Worm (Caenorhabditis elegans) whole organism, L4 larva: ENCODE data around the gene F08G12.5.
A peak's percentile ranks its signal among the peaks of the same experiment; 100 is the strongest.

Source experiments
- D1046.2 ChIP-seq: fragments of 200-800 bp; sonication (Bioruptor generic); IDR thresholded peaks from 2 replicates; pipeline ENCODE4 v1.3.6; 2022; ENCODE audit warnings: missing genetic modification characterization, missing compliant biosample characterization
- F10B5.3 ChIP-seq: sonication (generic microtip); optimal IDR thresholded peaks from 2 replicates; lab custom pipeline; 2016; ENCODE audit warnings: mild to moderate bottlenecking, missing genetic modification characterization, missing compliant biosample characterization
- F44E2.7 ChIP-seq: fragments of 200-800 bp; sonication (Bioruptor generic); IDR thresholded peaks from 2 replicates; pipeline ENCODE4 v2.1.2; 2022; ENCODE audit warnings: missing genetic modification characterization, missing compliant biosample characterization
- R02D3.7 ChIP-seq: fragments of 150-350 bp; sonication (generic microtip); optimal IDR thresholded peaks from 3 replicates; lab custom pipeline; 2014; ENCODE audit warnings: missing biosample characterization, missing genetic modification characterization
- T20F7.1 ChIP-seq: fragments of 200-800 bp; sonication (Bioruptor generic); optimal IDR thresholded peaks from 2 replicates; lab custom pipeline; 2018; ENCODE audit warnings: mild to moderate bottlenecking, missing genetic modification characterization, missing compliant biosample characterization
- Y5F2A.4 ChIP-seq: fragments of 200-800 bp; sonication (Bioruptor generic); optimal IDR thresholded peaks from 2 replicates; lab custom pipeline; 2018; ENCODE audit warnings: mild to moderate bottlenecking, missing genetic modification characterization, missing compliant biosample characterization
- ama-1 ChIP-seq: fragments of 150-350 bp; optimal IDR thresholded peaks from 2 replicates; lab custom pipeline; 2014; ENCODE audit warnings: inconsistent platforms, mixed read lengths
- ceh-20 ChIP-seq: fragments of 200-800 bp; sonication (Bioruptor generic); IDR thresholded peaks from 2 replicates; pipeline ENCODE4 v1.3.6; 2022; ENCODE audit warnings: missing genetic modification reagents, missing genetic modification characterization, missing compliant biosample characterization
- ceh-32 ChIP-seq: sonication (generic microtip); optimal IDR thresholded peaks from 2 replicates; lab custom pipeline; 2016; ENCODE audit warnings: mild to moderate bottlenecking, missing genetic modification characterization, missing compliant biosample characterization; ENCODE audit not compliant: poor library complexity
- ceh-82 ChIP-seq: sonication (generic microtip); optimal IDR thresholded peaks from 2 replicates; lab custom pipeline; 2017; ENCODE audit warnings: missing biosample characterization, missing genetic modification characterization
- daf-16 ChIP-seq, 3 experiments: sonication (generic microtip); optimal IDR thresholded peaks; 2 replicates each; lab custom pipeline; 2016 to 2017; ENCODE audit warnings: missing genetic modification characterization in 3 of 3, missing genetic modification reagents in 3 of 3, mild to moderate bottlenecking in 2 of 3, missing compliant biosample characterization in 2 of 3, missing biosample characterization in 1 of 3, moderate library complexity in 1 of 3
- daf-8 ChIP-seq: fragments of 200-800 bp; sonication (Bioruptor generic); IDR thresholded peaks from 2 replicates; pipeline ENCODE4 v1.3.6; 2022; ENCODE audit warnings: missing genetic modification characterization, missing compliant biosample characterization
- dmd-6 ChIP-seq: fragments of 200-800 bp; sonication (Bioruptor generic); IDR thresholded peaks from 2 replicates; pipeline ENCODE4 v1.3.6; 2022; ENCODE audit warnings: missing genetic modification reagents, missing genetic modification characterization, missing compliant biosample characterization
- dmd-8 ChIP-seq: fragments of 200-800 bp; sonication (Bioruptor generic); IDR thresholded peaks from 2 replicates; pipeline ENCODE4 v1.3.6; 2022; ENCODE audit warnings: missing genetic modification characterization, missing compliant biosample characterization
- dmd-9 ChIP-seq: fragments of 200-800 bp; sonication (Bioruptor generic); IDR thresholded peaks from 2 replicates; pipeline ENCODE4 v1.3.6; 2022; ENCODE audit warnings: missing genetic modification reagents, missing genetic modification characterization, missing compliant biosample characterization
- dve-1 ChIP-seq: sonication (generic microtip); optimal IDR thresholded peaks from 2 replicates; lab custom pipeline; 2017; ENCODE audit warnings: antibody characterized with exemption, mild to moderate bottlenecking, missing genetic modification characterization, missing compliant biosample characterization; ENCODE audit not compliant: insufficient read depth
- egl-27 ChIP-seq: sonication (generic microtip); optimal IDR thresholded peaks from 3 replicates; lab custom pipeline; 2017; ENCODE audit warnings: missing biosample characterization, missing genetic modification reagents, missing genetic modification characterization
- egl-43 ChIP-seq: fragments of 200-800 bp; sonication (Bioruptor generic); IDR thresholded peaks from 2 replicates; pipeline ENCODE4 v1.3.6; 2022; ENCODE audit warnings: missing genetic modification reagents, missing genetic modification characterization, missing compliant biosample characterization
- fkh-10 ChIP-seq: fragments of 150-350 bp; optimal IDR thresholded peaks from 2 replicates; lab custom pipeline; 2014; ENCODE audit warnings: missing biosample characterization, missing genetic modification reagents, missing genetic modification characterization
- gei-8 ChIP-seq: fragments of 200-800 bp; sonication (Bioruptor generic); optimal IDR thresholded peaks from 2 replicates; lab custom pipeline; 2018; ENCODE audit warnings: mild to moderate bottlenecking, missing genetic modification characterization, missing compliant biosample characterization
- hif-1 ChIP-seq, 2 experiments: sonication (generic microtip); optimal IDR thresholded peaks; 2 replicates each; lab custom pipeline; 2016 to 2017; ENCODE audit warnings: missing compliant biosample characterization in 2 of 2, missing genetic modification characterization in 2 of 2, missing genetic modification reagents in 2 of 2, missing genotype in 2 of 2, mild to moderate bottlenecking in 1 of 2
- hlh-11 ChIP-seq: fragments of 200-800 bp; sonication (Bioruptor generic); optimal IDR thresholded peaks from 2 replicates; lab custom pipeline; 2018; ENCODE audit warnings: mild to moderate bottlenecking, missing genetic modification characterization, missing compliant biosample characterization
- hlh-30 ChIP-seq: sonication (generic microtip); optimal IDR thresholded peaks from 2 replicates; lab custom pipeline; 2017; ENCODE audit warnings: antibody characterized with exemption, mild to moderate bottlenecking, missing genetic modification characterization, missing compliant biosample characterization; ENCODE audit not compliant: insufficient read depth
- hmg-1.1 ChIP-seq: fragments of 200-800 bp; sonication (Bioruptor generic); IDR thresholded peaks from 2 replicates; pipeline ENCODE4 v1.3.6; 2022; ENCODE audit warnings: missing genetic modification reagents, missing genetic modification characterization, missing compliant biosample characterization
- jun-1 ChIP-seq: fragments of 150-350 bp; optimal IDR thresholded peaks from 2 replicates; lab custom pipeline; 2014; ENCODE audit warnings: missing biosample characterization, missing genetic modification reagents, missing genetic modification characterization
- lim-7 ChIP-seq: fragments of 200-800 bp; sonication (Bioruptor generic); IDR thresholded peaks from 2 replicates; pipeline ENCODE4 v1.3.6; 2022; ENCODE audit warnings: missing genetic modification characterization, missing compliant biosample characterization
- lin-13 ChIP-seq: fragments of 150-350 bp; optimal IDR thresholded peaks from 2 replicates; lab custom pipeline; 2014; ENCODE audit warnings: missing biosample characterization, missing genetic modification reagents, missing genetic modification characterization
- lin-38 ChIP-seq: fragments of 200-800 bp; sonication (Bioruptor generic); IDR thresholded peaks from 2 replicates; pipeline ENCODE4 v1.3.6; 2022; ENCODE audit warnings: missing genetic modification reagents, missing genetic modification characterization, missing compliant biosample characterization
- lin-39 ChIP-seq: fragments of 150-350 bp; optimal IDR thresholded peaks from 2 replicates; lab custom pipeline; 2014; ENCODE audit warnings: missing biosample characterization, missing genetic modification reagents, missing genetic modification characterization
- lir-3 ChIP-seq: sonication (generic microtip); optimal IDR thresholded peaks from 2 replicates; lab custom pipeline; 2016; ENCODE audit warnings: mild to moderate bottlenecking, missing genetic modification characterization, missing compliant biosample characterization
- lsy-2 ChIP-seq, 2 experiments: fragments of 150-350 bp in 1 of 2; sonication (generic microtip) in 1 of 2; optimal IDR thresholded peaks; 2 replicates each; lab custom pipeline; 2014 to 2017; ENCODE audit warnings: missing biosample characterization in 2 of 2, missing genetic modification characterization in 2 of 2
- madf-5 ChIP-seq, 2 experiments: fragments of 200-800 bp; sonication (Bioruptor generic); IDR thresholded peaks; 2 replicates each; pipeline ENCODE4 v1.3.6; 2022; ENCODE audit warnings: missing compliant biosample characterization in 2 of 2, missing genetic modification characterization in 2 of 2
- madf-9 ChIP-seq: fragments of 200-800 bp; sonication (Bioruptor generic); conservative IDR thresholded peaks from 2 replicates; pipeline ENCODE4 v1.3.6; 2022; ENCODE audit warnings: missing genetic modification reagents, missing genetic modification characterization, missing compliant biosample characterization
- mdl-1 ChIP-seq, 2 experiments: fragments of 150-350 bp in 1 of 2; sonication (generic microtip) in 1 of 2; optimal IDR thresholded peaks; 2 replicates each; lab custom pipeline; 2014 to 2017; ENCODE audit warnings: missing biosample characterization in 2 of 2, missing genetic modification characterization in 2 of 2
- mxl-3 ChIP-seq: fragments of 200-800 bp; sonication (Bioruptor generic); optimal IDR thresholded peaks from 2 replicates; lab custom pipeline; 2018; ENCODE audit warnings: mild to moderate bottlenecking, missing genetic modification characterization, missing compliant biosample characterization
- nhr-102 ChIP-seq: sonication (generic microtip); optimal IDR thresholded peaks from 2 replicates; lab custom pipeline; 2016; ENCODE audit warnings: mild to moderate bottlenecking, missing genetic modification characterization, moderate library complexity, missing compliant biosample characterization
- nhr-237 ChIP-seq: sonication (generic microtip); optimal IDR thresholded peaks from 2 replicates; lab custom pipeline; 2017; ENCODE audit warnings: missing biosample characterization, missing genetic modification characterization
- nhr-48 ChIP-seq: sonication (generic microtip); optimal IDR thresholded peaks from 2 replicates; lab custom pipeline; 2016; ENCODE audit warnings: mild to moderate bottlenecking, missing genetic modification characterization, missing compliant biosample characterization
- nhr-77 ChIP-seq: fragments of 150-350 bp; optimal IDR thresholded peaks from 2 replicates; lab custom pipeline; 2014; ENCODE audit warnings: missing biosample characterization, missing genetic modification characterization
- php-3 ChIP-seq: fragments of 200-800 bp; sonication (Bioruptor generic); IDR thresholded peaks from 2 replicates; pipeline ENCODE4 v1.3.6; 2022; ENCODE audit warnings: missing genetic modification reagents, missing genetic modification characterization, missing compliant biosample characterization
- pqm-1 ChIP-seq: sonication (generic microtip); optimal IDR thresholded peaks from 2 replicates; lab custom pipeline; 2017; ENCODE audit warnings: missing biosample characterization, missing genetic modification characterization
- rbr-2 ChIP-seq: sonication (generic microtip); optimal IDR thresholded peaks from 2 replicates; lab custom pipeline; 2016; ENCODE audit warnings: missing genotype, missing genetic modification characterization, missing compliant biosample characterization
- snpc-1.2 ChIP-seq: fragments of 200-800 bp; sonication (Bioruptor generic); IDR thresholded peaks from 2 replicates; pipeline ENCODE4 v1.3.6; 2022; ENCODE audit warnings: missing genetic modification reagents, missing genetic modification characterization, missing compliant biosample characterization
- snpc-4 ChIP-seq: fragments of 150-350 bp; optimal IDR thresholded peaks from 2 replicates; lab custom pipeline; 2014; ENCODE audit warnings: missing biosample characterization, missing genetic modification characterization
- unc-130 ChIP-seq: sonication (generic microtip); optimal IDR thresholded peaks from 2 replicates; lab custom pipeline; 2016; ENCODE audit warnings: missing genetic modification reagents, missing genetic modification characterization, missing compliant biosample characterization
- unc-62 ChIP-seq, 3 experiments: fragments of 150-350 bp in 1 of 3; sonication (generic microtip); optimal IDR thresholded peaks in 2 of 3; peaks in 1 of 3; 1 replicate in 1 of 3; 2 replicates in 2 of 3; lab custom pipeline; 2014 to 2017; ENCODE audit warnings: missing biosample characterization in 3 of 3, missing genetic modification characterization in 3 of 3, missing genetic modification reagents in 3 of 3, missing genotype in 1 of 3
- vab-7 ChIP-seq: fragments of 200-800 bp; sonication (Bioruptor generic); IDR thresholded peaks from 2 replicates; pipeline ENCODE4 v1.3.6; 2022; ENCODE audit warnings: missing genetic modification reagents, missing genetic modification characterization, missing compliant biosample characterization
- zfp-2 ChIP-seq: sonication (generic microtip); optimal IDR thresholded peaks from 2 replicates; lab custom pipeline; 2016; ENCODE audit warnings: mild to moderate bottlenecking, missing genetic modification characterization, missing compliant biosample characterization
- zip-11 ChIP-seq: fragments of 200-800 bp; sonication (Bioruptor generic); IDR thresholded peaks from 2 replicates; pipeline ENCODE4 v1.3.6; 2022; ENCODE audit warnings: missing genetic modification characterization, missing compliant biosample characterization
- zip-2 ChIP-seq: fragments of 150-350 bp; optimal IDR thresholded peaks from 2 replicates; lab custom pipeline; 2014; ENCODE audit warnings: missing biosample characterization, missing genetic modification characterization
- ztf-11 ChIP-seq: fragments of 150-350 bp; optimal IDR thresholded peaks from 2 replicates; lab custom pipeline; 2014; ENCODE audit warnings: missing biosample characterization, missing genetic modification characterization
- ztf-7 ChIP-seq: fragments of 150-350 bp; optimal IDR thresholded peaks from 2 replicates; lab custom pipeline; 2014; ENCODE audit warnings: missing biosample characterization, missing genetic modification characterization

Gene F08G12.5

DNA sequence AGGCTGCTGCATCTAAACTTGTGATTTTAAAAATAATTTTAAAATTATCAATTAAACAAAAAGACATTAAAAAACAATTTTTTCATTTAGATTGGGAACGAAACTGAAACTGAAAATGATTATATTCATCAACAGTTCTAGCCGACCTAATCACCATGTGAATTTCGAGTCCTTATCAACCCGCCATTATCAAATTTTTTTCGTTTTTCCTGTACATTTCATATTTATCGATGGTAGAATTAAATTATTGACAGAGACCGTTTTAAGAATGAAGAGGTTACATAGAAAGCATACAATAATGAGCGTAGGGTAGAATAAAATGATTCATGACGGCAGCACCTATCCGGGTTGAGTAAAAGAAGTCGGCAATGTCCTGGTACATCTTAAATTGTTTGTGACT lies 14.2 kb upstream of the F08G12.5 start, which contains the start of gene asm-2:
Gene asm-2, minus strand, starts transcription at position 12 of the 400 bp plus-strand sequence.
- TF ChIP-seq T20F7.1 (GFP tag; lab: Kevin White, UChicago) (no peak), unc-62 (GFP tag; optimal IDR thresholded peaks at IDR 0.05 in 1 of 2; lab: Kevin White, UChicago) (no peak), unc-62 (tag; optimal IDR thresholded peaks at IDR 0.05; lab: Kevin White, UChicago) (no peak), mdl-1 (tag; optimal IDR thresholded peaks at IDR 0.05; lab: Kevin White, UChicago) (peak in 1 of 2 experiments; percentile 29), pqm-1 (tag; lab: Kevin White, UChicago) (peak; percentile 98), R02D3.7 (tag; lab: Kevin White, UChicago) (no peak), Y5F2A.4 (GFP tag; lab: Kevin White, UChicago) (no peak), lir-3 (tag; lab: Kevin White, UChicago) (no peak), lin-38 (GFP tag; lab: Robert Waterston, UW) (no peak), lin-39 (tag; lab: Kevin White, UChicago) (no peak), ztf-7 (tag; lab: Kevin White, UChicago) (no peak), daf-8 (GFP tag; lab: Robert Waterston, UW) (no peak), snpc-1.2 (GFP tag; lab: Robert Waterston, UW) (no peak), php-3 (no peak), ceh-32 (no peak), fkh-10 (GFP tag; lab: Kevin White, UChicago) (no peak), mxl-3 (GFP tag; lab: Kevin White, UChicago) (peak; percentile 68), hif-1 (tag; optimal IDR thresholded peaks at IDR 0.05; lab: Kevin White, UChicago) (no peak), rbr-2 (tag; lab: Kevin White, UChicago) (no peak), madf-9 (GFP tag; lab: Robert Waterston, UW) (no peak), dmd-9 (GFP tag; lab: Robert Waterston, UW) (no peak), hlh-11 (tag; lab: Kevin White, UChicago) (no peak), nhr-48 (no peak), gei-8 (GFP tag; lab: Kevin White, UChicago) (no peak), dve-1 (no peak), nhr-237 (tag; lab: Kevin White, UChicago) (no peak), jun-1 (tag; lab: Kevin White, UChicago) (no peak), ama-1 (no peak), lin-13 (GFP tag; lab: Kevin White, UChicago) (no peak), hlh-30 (tag; lab: Kevin White, UChicago) (no peak), nhr-77 (tag; lab: Kevin White, UChicago) (peak; percentile 57), dmd-8 (GFP tag; lab: Robert Waterston, UW) (no peak), F44E2.7 (GFP tag; lab: Robert Waterston, UW) (no peak), F10B5.3 (tag; lab: Kevin White, UChicago) (no peak), dmd-6 (GFP tag; lab: Robert Waterston, UW) (peak; percentile 63), egl-43 (no peak), ztf-11 (tag; lab: Kevin White, UChicago) (no peak), zip-2 (no peak), daf-16 (GFP tag; optimal IDR thresholded peaks at IDR 0.05; lab: Kevin White, UChicago) (no peak), daf-16 (tag; optimal IDR thresholded peaks at IDR 0.05; lab: Kevin White, UChicago) (peak; percentile 88), unc-130 (GFP tag; lab: Kevin White, UChicago) (no peak), lim-7 (GFP tag; lab: Robert Waterston, UW) (no peak), lsy-2 (tag; optimal IDR thresholded peaks at IDR 0.05; lab: Kevin White, UChicago) (no peak), vab-7 (GFP tag; lab: Robert Waterston, UW) (no peak), ceh-20 (no peak), madf-5 (GFP tag; IDR thresholded peaks at IDR 0.05; lab: Robert Waterston, UW) (no peak), zfp-2 (tag; lab: Kevin White, UChicago) (no peak), snpc-4 (tag; lab: Kevin White, UChicago) (no peak), D1046.2 (GFP tag; lab: Robert Waterston, UW) (no peak), zip-11 (GFP tag; lab: Robert Waterston, UW) (no peak), nhr-102 (tag; lab: Kevin White, UChicago) (no peak), ceh-82 (no peak), egl-27 (tag; lab: Kevin White, UChicago) (no peak), hmg-1.1 (GFP tag; lab: Robert Waterston, UW) (no peak)
